Worm (Caenorhabditis elegans) whole organism, L4 larva: Measurements from ENCODE around the gene B0280.2.
"Not testable (repeated sequence)": the region's sequence is repeated elsewhere in the genome, so short reads cannot be mapped to it uniquely, and the experiment has no call there.

ENCODE experiments used
- ama-1 ChIP-seq: fragments of 150-350 bp; optimal IDR thresholded peaks from 2 replicates; lab custom pipeline; 2014; ENCODE audit warnings: inconsistent platforms, mixed read lengths
- egl-27 ChIP-seq: sonication (generic microtip); optimal IDR thresholded peaks from 3 replicates; lab custom pipeline; 2017; ENCODE audit warnings: missing biosample characterization, missing genetic modification reagents, missing genetic modification characterization
- lin-13 ChIP-seq: fragments of 150-350 bp; optimal IDR thresholded peaks from 2 replicates; lab custom pipeline; 2014; ENCODE audit warnings: missing biosample characterization, missing genetic modification reagents, missing genetic modification characterization
- madf-5 ChIP-seq, 2 experiments: fragments of 200-800 bp; sonication (Bioruptor generic); IDR thresholded peaks; 2 replicates each; pipeline ENCODE4 v1.3.6; 2022; ENCODE audit warnings: missing compliant biosample characterization in 2 of 2, missing genetic modification characterization in 2 of 2
- mdl-1 ChIP-seq, 2 experiments: fragments of 150-350 bp in 1 of 2; sonication (generic microtip) in 1 of 2; optimal IDR thresholded peaks; 2 replicates each; lab custom pipeline; 2014 to 2017; ENCODE audit warnings: missing biosample characterization in 2 of 2, missing genetic modification characterization in 2 of 2
- nhr-76 ChIP-seq: fragments of 150-350 bp; optimal IDR thresholded peaks from 2 replicates; lab custom pipeline; 2014; ENCODE audit warnings: missing biosample characterization, missing genetic modification characterization
- nhr-77 ChIP-seq: fragments of 150-350 bp; optimal IDR thresholded peaks from 2 replicates; lab custom pipeline; 2014; ENCODE audit warnings: missing biosample characterization, missing genetic modification characterization
- set-16 ChIP-seq: fragments of 200-800 bp; sonication (Bioruptor generic); IDR thresholded peaks from 2 replicates; pipeline ENCODE4 v1.3.6; 2022; ENCODE audit warnings: missing genetic modification reagents, missing genetic modification characterization, missing compliant biosample characterization
- ztf-11 ChIP-seq: fragments of 150-350 bp; optimal IDR thresholded peaks from 2 replicates; lab custom pipeline; 2014; ENCODE audit warnings: missing biosample characterization, missing genetic modification characterization

DNA sequence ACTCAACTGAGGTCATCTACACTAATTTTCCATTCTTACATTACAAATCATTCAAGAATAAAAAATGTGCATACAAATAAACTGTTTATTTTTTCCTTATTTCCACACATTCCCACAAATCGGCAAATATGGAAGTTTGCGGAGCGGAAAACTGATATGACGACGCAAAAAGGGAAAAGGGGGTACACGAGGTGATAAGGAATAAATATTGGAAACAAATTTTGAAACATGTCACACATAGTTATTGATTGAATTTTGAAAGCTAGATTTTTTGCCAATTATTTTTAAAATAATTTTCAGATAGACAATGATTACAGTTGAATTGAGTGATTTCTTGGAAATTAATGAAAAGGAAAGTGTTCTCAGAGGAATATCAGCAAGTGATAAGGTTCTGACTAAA is 4.1 kb downstream of the B0280.2 start, which contains the start of gene viro-2:
- TF ChIP-seq ztf-11 (tag; lab: Kevin White, UChicago); egl-27 (tag; lab: Kevin White, UChicago); madf-5 (GFP tag; IDR thresholded peaks at IDR 0.05; lab: Robert Waterston, UW); ama-1 (lab: Kevin White, UChicago); nhr-76 (tag; lab: Kevin White, UChicago); set-16; lin-13 (GFP tag; lab: Kevin White, UChicago); nhr-77; mdl-1 (tag; optimal IDR thresholded peaks at IDR 0.05; lab: Kevin White, UChicago): not testable (repeated sequence)
